Worm (Caenorhabditis elegans): ENCODE results near the gene grdn-1.

grdn-1 gene

DNA sequence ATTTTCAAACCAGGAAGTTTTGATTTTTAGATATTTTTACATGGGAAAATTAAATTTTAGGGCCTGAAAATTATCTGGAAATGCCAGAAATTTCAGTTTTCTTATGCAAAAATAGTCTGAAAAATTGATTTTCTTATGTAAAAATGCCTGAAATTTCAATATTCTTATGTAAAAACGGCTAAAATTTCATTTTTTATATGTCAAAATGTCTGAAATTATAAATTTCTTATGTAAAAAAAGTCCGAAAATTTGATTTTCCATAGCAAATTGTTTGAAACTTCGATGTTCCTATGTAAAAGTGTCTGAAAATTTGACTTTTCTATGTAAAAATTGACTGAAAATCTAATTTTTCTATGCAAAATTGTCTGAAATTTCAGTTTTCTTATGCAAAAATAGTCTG lies 12.9 kb upstream of the grdn-1 start, which contains the start of gene Y51A2D.13:
Y51A2D.13 (minus strand) TSS at position 101 of the 400 bp plus-strand sequence.
- TF ChIP-seq zip-8 (tag; optimal IDR thresholded peaks at IDR 0.05): no peak
- no peak for TF ChIP-seq flh-1 (GFP tag; optimal IDR thresholded peaks at IDR 0.05)
- TF ChIP-seq unc-120 (tag; optimal IDR thresholded peaks at IDR 0.05; ENCODE audit: poor library complexity, severe bottlenecking): no peak
- TF ChIP-seq lsy-2 (tag; optimal IDR thresholded peaks at IDR 0.05): no peak
- TF ChIP-seq lin-13 (tag; optimal IDR thresholded peaks at IDR 0.05): no peak
- no peak for TF ChIP-seq ceh-39 (tag; optimal IDR thresholded peaks at IDR 0.05)
- TF ChIP-seq nhr-237 (tag; optimal IDR thresholded peaks at IDR 0.05): no peak
- no peak for TF ChIP-seq lin-32 (GFP tag; optimal IDR thresholded peaks at IDR 0.05)
- TF ChIP-seq tbx-8 (GFP tag; optimal IDR thresholded peaks at IDR 0.05): no peak
- no peak for TF ChIP-seq ces-1 (GFP tag; optimal IDR thresholded peaks at IDR 0.05)
- no peak for TF ChIP-seq pha-4 (tag; optimal IDR thresholded peaks at IDR 0.05)
- TF ChIP-seq drap-1 (GFP tag; optimal IDR thresholded peaks at IDR 0.05): no peak
- no peak for TF ChIP-seq hlh-1 (tag; optimal IDR thresholded peaks at IDR 0.05)
- TF ChIP-seq nhr-12 (tag; optimal IDR thresholded peaks at IDR 0.05): no peak
- TF ChIP-seq snpc-4 (tag; optimal IDR thresholded peaks at IDR 0.05): no peak

DNA sequence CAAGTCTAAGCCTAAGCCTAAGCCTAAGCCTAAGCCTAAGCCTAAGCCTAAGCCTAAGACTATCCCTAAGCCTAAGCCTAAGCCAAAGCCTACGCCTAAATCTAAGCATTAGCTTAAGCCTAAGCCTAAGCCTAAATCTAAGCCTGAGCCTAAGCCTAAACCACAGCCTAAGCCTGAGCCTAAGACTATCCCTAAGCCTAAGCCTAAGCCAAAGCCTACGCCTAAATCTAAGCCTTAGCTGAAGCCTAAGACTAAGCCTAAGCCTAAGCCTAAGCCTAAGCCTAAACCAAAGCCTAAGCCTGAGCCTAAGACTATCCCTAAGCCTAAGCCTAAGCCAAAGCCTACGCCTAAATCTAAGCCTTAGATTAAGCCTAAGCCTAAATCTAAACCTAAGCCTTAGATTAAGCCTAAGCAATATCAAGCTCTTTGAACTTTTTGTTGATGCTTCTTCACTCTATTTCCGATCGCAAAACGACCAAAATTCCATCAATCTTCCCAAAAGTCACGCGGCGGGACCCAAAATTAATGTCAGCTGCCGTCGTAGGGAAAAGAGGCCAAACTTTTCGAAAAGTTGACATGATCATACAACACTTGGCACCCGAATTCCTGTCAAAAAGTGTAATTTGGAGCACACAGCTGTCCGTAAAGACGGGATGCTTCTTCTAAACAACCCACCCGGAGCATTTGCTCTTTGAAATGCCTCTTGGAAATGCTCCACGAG lies 11.0 kb upstream of the grdn-1 start:
- TF ChIP-seq hlh-1 (tag; optimal IDR thresholded peaks at IDR 0.05): peak; percentile 100
- no peak for TF ChIP-seq pha-4 (tag; optimal IDR thresholded peaks at IDR 0.05)
- TF ChIP-seq elt-3 (tag; optimal IDR thresholded peaks at IDR 0.05): no peak
- peak; percentile 55 for TF ChIP-seq mab-5 (tag; optimal IDR thresholded peaks at IDR 0.05)
- TF ChIP-seq unc-62 (GFP tag; optimal IDR thresholded peaks at IDR 0.05): peak; percentile 98
- TF ChIP-seq unc-120 (tag; optimal IDR thresholded peaks at IDR 0.05; ENCODE audit: poor library complexity, severe bottlenecking): peak; percentile 90
- TF ChIP-seq sptf-1 (tag; optimal IDR thresholded peaks at IDR 0.05): no peak
- TF ChIP-seq elt-1 (tag; optimal IDR thresholded peaks at IDR 0.05; ENCODE audit: borderline replicate concordance, insufficient read depth): no peak

ce11 chrV:18582358-18582757 lies 10.2 kb upstream of the grdn-1 start, which contains the start of gene txt-14:
TSS of gene txt-14 (plus strand) at chrV:18582658.
- TF ChIP-seq ztf-11 (tag; optimal IDR thresholded peaks at IDR 0.05) (no peak), ces-1 (GFP tag; optimal IDR thresholded peaks at IDR 0.05) (no peak), zip-8 (tag; optimal IDR thresholded peaks at IDR 0.05) (no peak), sem-2 (GFP tag; optimal IDR thresholded peaks at IDR 0.05) (no peak), pha-4 (tag; optimal IDR thresholded peaks at IDR 0.05) (no peak), cnd-1 (tag; optimal IDR thresholded peaks at IDR 0.05) (no peak)

ce11 chrV:18585102-18585501 lies 7.4 kb upstream of the grdn-1 start:
- TF ChIP-seq hlh-1 (tag; optimal IDR thresholded peaks at IDR 0.05) (no peak), cnd-1 (tag; optimal IDR thresholded peaks at IDR 0.05) (no peak), mls-2 (tag; optimal IDR thresholded peaks at IDR 0.05) (no peak), nhr-2 (tag; optimal IDR thresholded peaks at IDR 0.05) (no peak), ham-2 (GFP tag; optimal IDR thresholded peaks at IDR 0.05) (no peak), nhr-12 (tag; optimal IDR thresholded peaks at IDR 0.05) (no peak), nhr-28 (tag; optimal IDR thresholded peaks at IDR 0.05) (no peak), flh-1 (GFP tag; optimal IDR thresholded peaks at IDR 0.05) (no peak), mab-5 (tag; optimal IDR thresholded peaks at IDR 0.05) (no peak), sptf-1 (tag; optimal IDR thresholded peaks at IDR 0.05) (no peak), tbx-8 (GFP tag; optimal IDR thresholded peaks at IDR 0.05) (no peak), elt-1 (tag; optimal IDR thresholded peaks at IDR 0.05; ENCODE audit: borderline replicate concordance, insufficient read depth) (no peak), unc-62 (GFP tag; optimal IDR thresholded peaks at IDR 0.05) (no peak)

DNA sequence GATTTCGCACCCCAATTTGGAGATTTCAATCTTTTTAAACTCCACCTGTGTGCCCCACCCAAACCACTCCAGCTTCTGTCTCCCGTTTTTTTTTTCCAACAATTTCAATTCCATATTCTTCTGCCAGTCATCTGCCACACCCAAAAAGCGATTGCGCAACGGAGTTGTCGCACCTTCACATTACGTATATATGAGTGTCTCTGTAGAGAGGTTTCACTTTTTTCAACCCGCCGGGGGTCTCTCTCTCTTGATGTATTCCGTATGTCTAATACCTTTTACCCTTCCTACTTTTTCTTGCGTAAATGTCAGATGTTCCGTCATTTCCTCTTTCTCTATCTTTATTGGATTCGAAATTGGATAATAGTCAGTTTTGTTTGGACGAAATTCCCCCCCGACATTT lies 5.6 kb upstream of the grdn-1 start:
- no peak for TF ChIP-seq nhr-2 (tag; optimal IDR thresholded peaks at IDR 0.05)
- peak; percentile 73 for TF ChIP-seq zip-8 (tag; optimal IDR thresholded peaks at IDR 0.05)
- no peak for TF ChIP-seq cnd-1 (tag; optimal IDR thresholded peaks at IDR 0.05)

ce11 chrV:18587936-18588335 lies 4.6 kb upstream of the grdn-1 start:
- TF ChIP-seq elt-1 (tag; optimal IDR thresholded peaks at IDR 0.05; ENCODE audit: borderline replicate concordance, insufficient read depth): no peak
- TF ChIP-seq lin-13 (tag; optimal IDR thresholded peaks at IDR 0.05): no peak
- no peak for TF ChIP-seq ztf-11 (tag; optimal IDR thresholded peaks at IDR 0.05)
- no peak for TF ChIP-seq elt-3 (tag; optimal IDR thresholded peaks at IDR 0.05)
- no peak for TF ChIP-seq unc-120 (tag; optimal IDR thresholded peaks at IDR 0.05; ENCODE audit: poor library complexity, severe bottlenecking)
- no peak for TF ChIP-seq mls-2 (tag; optimal IDR thresholded peaks at IDR 0.05)
- TF ChIP-seq unc-39 (tag; optimal IDR thresholded peaks at IDR 0.05): no peak
- no peak for TF ChIP-seq sem-2 (GFP tag; optimal IDR thresholded peaks at IDR 0.05)
- TF ChIP-seq hlh-1 (tag; optimal IDR thresholded peaks at IDR 0.05): no peak
- no peak for TF ChIP-seq pha-4 (tag; optimal IDR thresholded peaks at IDR 0.05)
- TF ChIP-seq cnd-1 (tag; optimal IDR thresholded peaks at IDR 0.05): no peak
- TF ChIP-seq zip-8 (tag; optimal IDR thresholded peaks at IDR 0.05): no peak
- TF ChIP-seq tbx-8 (GFP tag; optimal IDR thresholded peaks at IDR 0.05): no peak
- TF ChIP-seq nhr-237 (tag; optimal IDR thresholded peaks at IDR 0.05): no peak
- TF ChIP-seq ceh-39 (tag; optimal IDR thresholded peaks at IDR 0.05): no peak
- TF ChIP-seq bed-3 (GFP tag; optimal IDR thresholded peaks at IDR 0.05): no peak
- no peak for TF ChIP-seq nhr-28 (tag; optimal IDR thresholded peaks at IDR 0.05)
- no peak for TF ChIP-seq mab-5 (tag; optimal IDR thresholded peaks at IDR 0.05)
- TF ChIP-seq flh-1 (GFP tag; optimal IDR thresholded peaks at IDR 0.05): no peak
- no peak for TF ChIP-seq ham-2 (GFP tag; optimal IDR thresholded peaks at IDR 0.05)
